Worm (Caenorhabditis elegans) whole organism, late embryonic: ENCODE measurements around the gene lmd-4.

Experiments
- C08G9.2 ChIP-seq: sonication (generic microtip); optimal IDR thresholded peaks from 2 replicates; lab custom pipeline; 2016; ENCODE audit warnings: mild to moderate bottlenecking, missing genetic modification characterization, moderate library complexity, missing compliant biosample characterization
- Y22D7AL.16 ChIP-seq: sonication (generic microtip); optimal IDR thresholded peaks from 2 replicates; lab custom pipeline; 2016; ENCODE audit warnings: missing genetic modification characterization, missing compliant biosample characterization
- ama-1 ChIP-seq: fragments of 150-350 bp; optimal IDR thresholded peaks from 2 replicates; lab custom pipeline; 2014
- ceh-14 ChIP-seq: sonication (generic microtip); optimal IDR thresholded peaks from 2 replicates; lab custom pipeline; 2016; ENCODE audit warnings: missing genotype, missing genetic modification characterization, missing compliant biosample characterization
- nfya-1 ChIP-seq: sonication (generic microtip); optimal IDR thresholded peaks from 2 replicates; lab custom pipeline; 2017; ENCODE audit warnings: missing genetic modification characterization, mild to moderate bottlenecking, missing compliant biosample characterization, antibody characterized with exemption, moderate library complexity
- pha-4 ChIP-seq: fragments of 150-350 bp; optimal IDR thresholded peaks from 2 replicates; lab custom pipeline; 2018; ENCODE audit warnings: missing biosample characterization, missing genetic modification reagents, missing genetic modification characterization
- rnt-1 ChIP-seq: sonication (generic microtip); optimal IDR thresholded peaks from 2 replicates; lab custom pipeline; 2016; ENCODE audit warnings: missing genetic modification characterization, missing compliant biosample characterization
- sdc-2 ChIP-seq: sonication (generic microtip); optimal IDR thresholded peaks from 2 replicates; lab custom pipeline; 2016; ENCODE audit warnings: missing genotype, missing genetic modification characterization, missing compliant biosample characterization
- sox-4 ChIP-seq: sonication (generic microtip); optimal IDR thresholded peaks from 2 replicates; lab custom pipeline; 2017; ENCODE audit warnings: mild to moderate bottlenecking, missing genetic modification characterization, inconsistent platforms, missing compliant biosample characterization
- unc-55 ChIP-seq: sonication (generic microtip); optimal IDR thresholded peaks from 2 replicates; lab custom pipeline; 2017; ENCODE audit warnings: missing biosample characterization, missing genetic modification reagents, missing genetic modification characterization

ce11 chrV:7341942-7342341 lies 21.1 kb upstream of the lmd-4 start, which contains the start of the genes nhr-263 and nhr-148:
- TF ChIP-seq pha-4 (tag; lab: Kevin White, UChicago) (no peak), sdc-2 (no peak), Y22D7AL.16 (no peak), ama-1 (lab: Kevin White, UChicago) (no peak), ceh-14 (tag; lab: Kevin White, UChicago) (no peak), unc-55 (no peak), rnt-1 (tag; lab: Kevin White, UChicago) (no peak), sox-4 (no peak), nfya-1 (tag; lab: Kevin White, UChicago) (no peak), C08G9.2 (tag; lab: Kevin White, UChicago) (no peak)
